Fruit fly (Drosophila melanogaster) whole organism, embryonic: Measurements from ENCODE around the gene sp3.
A peak's percentile ranks its signal among the peaks of the same experiment; 100 is the strongest.

Experiments
- ATbp ChIP-seq: fragments of 200-800 bp; sonication (Bioruptor generic); optimal IDR thresholded peaks from 2 replicates; lab custom pipeline; 2017; ENCODE audit warnings: missing biosample characterization, mild to moderate bottlenecking, missing genetic modification characterization, missing genetic modification reagents
- B-H2 ChIP-seq: fragments of 200-800 bp; sonication (Bioruptor generic); optimal IDR thresholded peaks from 2 replicates; lab custom pipeline; 2018; ENCODE audit warnings: missing biosample characterization, mild to moderate bottlenecking, missing genetic modification characterization
- Bteb2 ChIP-seq: fragments of 200-800 bp; sonication (Bioruptor generic); optimal IDR thresholded peaks from 2 replicates; lab custom pipeline; 2016; ENCODE audit warnings: missing biosample characterization, missing genetic modification characterization
- CG10366 ChIP-seq: fragments of 200-800 bp; sonication (Bioruptor generic); IDR thresholded peaks from 2 replicates; pipeline ENCODE4 v1.3.6; 2022; ENCODE audit warnings: missing biosample characterization, missing genetic modification characterization
- CG11695 ChIP-seq: fragments of 200-800 bp; sonication (Bioruptor generic); IDR thresholded peaks from 3 replicates; pipeline ENCODE4 v1.3.6; 2022; ENCODE audit warnings: missing biosample characterization, missing genetic modification characterization
- CG18011 ChIP-seq: fragments of 200-800 bp; sonication (Bioruptor generic); optimal IDR thresholded peaks from 2 replicates; lab custom pipeline; 2017; ENCODE audit warnings: missing biosample characterization, missing genetic modification characterization, mild to moderate bottlenecking, moderate library complexity, missing genotype
- CG3065 ChIP-seq: fragments of 200-800 bp; sonication (Bioruptor generic); optimal IDR thresholded peaks from 2 replicates; lab custom pipeline; 2016; ENCODE audit warnings: missing biosample characterization, missing genetic modification characterization
- CG3163 ChIP-seq: fragments of 200-800 bp; sonication (Bioruptor generic); optimal IDR thresholded peaks from 3 replicates; lab custom pipeline; 2016; ENCODE audit warnings: missing biosample characterization, missing genetic modification characterization
- CG34376 ChIP-seq: fragments of 200-800 bp; sonication (Bioruptor generic); optimal IDR thresholded peaks from 2 replicates; lab custom pipeline; 2018; ENCODE audit warnings: missing biosample characterization, mild to moderate bottlenecking, missing genetic modification characterization
- CG43689 ChIP-seq: fragments of 200-800 bp; sonication (Bioruptor generic); IDR thresholded peaks from 2 replicates; pipeline ENCODE4 v1.3.6; 2022; ENCODE audit warnings: missing biosample characterization, missing genetic modification characterization
- CG4707 ChIP-seq: fragments of 200-800 bp; sonication (Bioruptor generic); optimal IDR thresholded peaks from 2 replicates; lab custom pipeline; 2018; ENCODE audit warnings: missing biosample characterization, mild to moderate bottlenecking, missing genetic modification characterization, moderate library complexity
- CG6175 ChIP-seq: fragments of 200-800 bp; sonication (Bioruptor generic); IDR thresholded peaks from 3 replicates; pipeline ENCODE4 v1.3.6; 2022; ENCODE audit warnings: missing biosample characterization, missing genetic modification characterization
- CG9932 ChIP-seq: fragments of 200-800 bp; sonication (Bioruptor generic); IDR thresholded peaks from 2 replicates; pipeline ENCODE4 v1.3.6; 2022; ENCODE audit warnings: missing biosample characterization, missing genetic modification characterization
- CTCF ChIP-seq: fragments of 200-800 bp; sonication (Bioruptor generic); optimal IDR thresholded peaks from 2 replicates; lab custom pipeline; 2017; ENCODE audit warnings: missing biosample characterization, mild to moderate bottlenecking, missing genetic modification characterization, moderate library complexity
- CrebB ChIP-seq: fragments of 200-800 bp; sonication (Bioruptor generic); optimal IDR thresholded peaks from 3 replicates; lab custom pipeline; 2018; ENCODE audit warnings: missing biosample characterization, mild to moderate bottlenecking, missing genetic modification characterization
- Dad ChIP-seq: fragments of 200-800 bp; sonication (Bioruptor generic); optimal IDR thresholded peaks from 3 replicates; lab custom pipeline; 2016; ENCODE audit warnings: missing biosample characterization, missing genetic modification characterization
- Deaf1 ChIP-seq: fragments of 200-800 bp; optimal IDR thresholded peaks from 3 replicates; lab custom pipeline; 2019; ENCODE audit warnings: missing biosample characterization, mild to moderate bottlenecking, missing genetic modification characterization, moderate library complexity
- Dek ChIP-seq: fragments of 200-800 bp; sonication (Bioruptor generic); optimal IDR thresholded peaks from 3 replicates; lab custom pipeline; 2019; ENCODE audit warnings: missing biosample characterization, mild to moderate bottlenecking, missing genetic modification characterization, moderate library complexity
- Doc2 ChIP-seq: fragments of 200-800 bp; sonication (Bioruptor generic); IDR thresholded peaks from 2 replicates; pipeline ENCODE4 v1.3.6; 2022; ENCODE audit warnings: missing biosample characterization, missing genetic modification characterization
- Hmx ChIP-seq: fragments of 200-800 bp; sonication (Bioruptor generic); optimal IDR thresholded peaks from 2 replicates; lab custom pipeline; 2016; ENCODE audit warnings: missing biosample characterization, missing genetic modification characterization
- Jarid2 ChIP-seq: fragments of 200-800 bp; sonication (Bioruptor generic); optimal IDR thresholded peaks from 3 replicates; lab custom pipeline; 2017; ENCODE audit warnings: mild to moderate bottlenecking, missing biosample characterization, missing genetic modification reagents, missing genetic modification characterization
- Lhr ChIP-seq: fragments of 200-800 bp; sonication (Bioruptor generic); optimal IDR thresholded peaks from 3 replicates; lab custom pipeline; 2017; ENCODE audit warnings: mild to moderate bottlenecking, missing biosample characterization, missing genetic modification reagents, missing genetic modification characterization
- Lim3 ChIP-seq: fragments of 200-800 bp; sonication (Bioruptor generic); IDR thresholded peaks from 2 replicates; pipeline ENCODE4 v1.3.6; 2022; ENCODE audit warnings: missing biosample characterization, missing genetic modification characterization
- MBD-R2 ChIP-seq: fragments of 200-800 bp; sonication (Bioruptor generic); IDR thresholded peaks from 2 replicates; pipeline ENCODE4 v1.3.6; 2022; ENCODE audit warnings: missing biosample characterization, missing genetic modification characterization
- Nf-YB ChIP-seq: fragments of 200-800 bp; sonication (Bioruptor generic); optimal IDR thresholded peaks from 3 replicates; lab custom pipeline; 2019; ENCODE audit warnings: missing biosample characterization, mild to moderate bottlenecking, missing genetic modification characterization, moderate library complexity
- Sry-β ChIP-seq: fragments of 200-800 bp; sonication (Bioruptor generic); optimal IDR thresholded peaks from 2 replicates; lab custom pipeline; 2018; ENCODE audit warnings: missing biosample characterization, mild to moderate bottlenecking, missing genetic modification characterization, moderate library complexity
- Vsx1 ChIP-seq: fragments of 200-800 bp; sonication (Bioruptor generic); optimal IDR thresholded peaks from 2 replicates; lab custom pipeline; 2017; ENCODE audit warnings: missing biosample characterization, mild to moderate bottlenecking, missing genetic modification characterization, missing genetic modification reagents
- aop ChIP-seq: fragments of 200-800 bp; sonication (Bioruptor generic); IDR thresholded peaks from 2 replicates; pipeline ENCODE4 v1.3.6; 2022; ENCODE audit warnings: missing biosample characterization, missing genetic modification characterization
- ase ChIP-seq: fragments of 200-800 bp; sonication (Bioruptor generic); IDR thresholded peaks from 3 replicates; pipeline ENCODE4 v1.3.6; 2022; ENCODE audit warnings: missing biosample characterization, missing genetic modification characterization
- bcd ChIP-seq: fragments of 200-800 bp; sonication (Bioruptor generic); optimal IDR thresholded peaks from 2 replicates; lab custom pipeline; 2017; ENCODE audit warnings: missing biosample characterization, mild to moderate bottlenecking, missing genetic modification characterization
- bowl ChIP-seq: fragments of 200-800 bp; sonication (Bioruptor generic); IDR thresholded peaks from 2 replicates; pipeline ENCODE4 v1.3.6; 2022; ENCODE audit warnings: missing biosample characterization, missing genetic modification characterization
- cad ChIP-seq: fragments of >200 bp; optimal IDR thresholded peaks from 2 replicates; lab custom pipeline; 2017; ENCODE audit warnings: missing biosample characterization, missing genetic modification characterization
- croc ChIP-seq: fragments of 200-800 bp; sonication (Bioruptor generic); conservative IDR thresholded peaks from 3 replicates; pipeline ENCODE4 v1.3.6; 2022; ENCODE audit warnings: missing biosample characterization, missing genetic modification characterization
- crp ChIP-seq, 2 experiments: fragments of 200-800 bp; sonication (Bioruptor generic); optimal IDR thresholded peaks; 2 replicates in 1 of 2; 3 replicates in 1 of 2; lab custom pipeline; 2017; ENCODE audit warnings: missing biosample characterization in 2 of 2, missing genetic modification characterization in 2 of 2, mild to moderate bottlenecking in 1 of 2, moderate library complexity in 1 of 2
- ems ChIP-seq: fragments of 200-800 bp; sonication (Bioruptor generic); optimal IDR thresholded peaks from 3 replicates; lab custom pipeline; 2016; ENCODE audit warnings: missing biosample characterization, missing genetic modification characterization
- gfzf ChIP-seq: fragments of 200-800 bp; sonication (Bioruptor generic); optimal IDR thresholded peaks from 2 replicates; lab custom pipeline; 2016; ENCODE audit warnings: missing biosample characterization, mild to moderate bottlenecking, missing genetic modification characterization, moderate library complexity
- gro ChIP-seq: fragments of 200-800 bp; sonication (Bioruptor generic); optimal IDR thresholded peaks from 2 replicates; lab custom pipeline; 2016; ENCODE audit warnings: missing biosample characterization, missing genetic modification characterization
- mld ChIP-seq: fragments of 200-800 bp; sonication (Bioruptor generic); IDR thresholded peaks from 3 replicates; pipeline ENCODE4 v1.3.6; 2022; ENCODE audit warnings: missing biosample characterization, missing genetic modification characterization; ENCODE audit not compliant: partially characterized antibody
- peb ChIP-seq: fragments of 200-800 bp; sonication (Bioruptor generic); IDR thresholded peaks from 2 replicates; pipeline ENCODE4 v1.3.6; 2022; ENCODE audit warnings: missing biosample characterization, missing genetic modification characterization
- pho ChIP-seq: fragments of 200-800 bp; sonication (Bioruptor generic); optimal IDR thresholded peaks from 2 replicates; lab custom pipeline; 2016; ENCODE audit warnings: missing biosample characterization, missing genetic modification characterization
- phol ChIP-seq: fragments of 200-800 bp; sonication (Bioruptor generic); optimal IDR thresholded peaks from 3 replicates; lab custom pipeline; 2018; ENCODE audit warnings: missing biosample characterization, mild to moderate bottlenecking, missing genetic modification characterization, moderate library complexity
- rib ChIP-seq: fragments of 200-800 bp; sonication (Bioruptor generic); IDR thresholded peaks from 2 replicates; pipeline ENCODE4 v1.3.6; 2022; ENCODE audit warnings: missing biosample characterization, missing genetic modification characterization
- sens ChIP-seq: fragments of 200-800 bp; sonication (Bioruptor generic); peaks from one replicate; lab custom pipeline; 2016; ENCODE audit warnings: missing biosample characterization, missing genetic modification characterization
- sima ChIP-seq: fragments of 200-800 bp; sonication (Bioruptor generic); optimal IDR thresholded peaks from 2 replicates; lab custom pipeline; 2016; ENCODE audit warnings: missing biosample characterization, missing genetic modification characterization
- slou ChIP-seq: fragments of 200-800 bp; sonication (Bioruptor generic); optimal IDR thresholded peaks from 3 replicates; lab custom pipeline; 2016; ENCODE audit warnings: missing biosample characterization, missing genetic modification characterization
- tup ChIP-seq: fragments of 200-800 bp; sonication (Bioruptor generic); optimal IDR thresholded peaks from 2 replicates; lab custom pipeline; 2016; ENCODE audit warnings: missing biosample characterization, mild to moderate bottlenecking, missing genetic modification characterization, moderate library complexity
- twi ChIP-seq: fragments of 200-800 bp; optimal IDR thresholded peaks from 2 replicates; lab custom pipeline; 2019; ENCODE audit warnings: missing biosample characterization, mild to moderate bottlenecking, missing genetic modification characterization, moderate library complexity
- vnd ChIP-seq: fragments of 200-800 bp; sonication (Bioruptor generic); IDR thresholded peaks from 3 replicates; pipeline ENCODE4 v1.3.6; 2022; ENCODE audit warnings: missing biosample characterization, missing genetic modification characterization; ENCODE audit not compliant: partially characterized antibody
- wor ChIP-seq: fragments of 200-800 bp; sonication (Bioruptor generic); IDR thresholded peaks from 2 replicates; pipeline ENCODE4 v1.3.6; 2022; ENCODE audit warnings: missing biosample characterization, missing genetic modification characterization
- z ChIP-seq: fragments of 200-800 bp; sonication (Bioruptor generic); IDR thresholded peaks from 3 replicates; pipeline ENCODE4 v1.3.6; 2022; ENCODE audit warnings: missing biosample characterization, missing genetic modification characterization

The sp3 gene

dm6 chr3R:21499131-21500036 lies 21.3 kb upstream of the sp3 start, which contains the start of gene C15 (continued):
- peak; percentile 11; the same call in 1 of the 3 replicates for TF ChIP-seq z (GFP tag; lab: Robert Waterston, UW)
- no peak for TF ChIP-seq wor (GFP tag; lab: Robert Waterston, UW)
- TF ChIP-seq Dad = no peak
- TF ChIP-seq Nf-YB (GFP tag; lab: Kevin White, UChicago) = peak; percentile 100
- no peak for TF ChIP-seq gfzf
- TF ChIP-seq mld (GFP tag; lab: Robert Waterston, UW) = no peak; the same call in 2 of the 3 replicates
- no peak for TF ChIP-seq CG4707
- TF ChIP-seq Lhr = no peak
- no peak for TF ChIP-seq gro (GFP tag; lab: Kevin White, UChicago)
- TF ChIP-seq ase = no peak
- no peak for TF ChIP-seq CG43689 (GFP tag; lab: Robert Waterston, UW)
- TF ChIP-seq bowl = no peak
- TF ChIP-seq CG9932 = no peak
- peak; percentile 68 for TF ChIP-seq Deaf1 (tag; lab: Kevin White, UChicago)
- TF ChIP-seq twi = peak; percentile 37
- TF ChIP-seq CG10366 (GFP tag; lab: Robert Waterston, UW) = no peak
- no peak for TF ChIP-seq vnd (GFP tag; lab: Robert Waterston, UW)
- TF ChIP-seq pho = peak; percentile 11
- peak; percentile 13 for TF ChIP-seq CG34376 (GFP tag; lab: Kevin White, UChicago)
- TF ChIP-seq slou (GFP tag; lab: Kevin White, UChicago) = no peak
- peak; percentile 6 for TF ChIP-seq phol (tag; lab: Kevin White, UChicago)
- no peak for TF ChIP-seq Sry-β
- no peak for TF ChIP-seq B-H2
- TF ChIP-seq bcd = peak; percentile 7
- TF ChIP-seq crp (GFP tag; optimal IDR thresholded peaks at IDR 0.05; lab: Kevin White, UChicago) = no peak
- TF ChIP-seq Lim3 (GFP tag; lab: Robert Waterston, UW) = no peak
- peak; percentile 35 for TF ChIP-seq ems
- peak; percentile 9 for TF ChIP-seq cad
- TF ChIP-seq CG11695 = no peak
- no peak for TF ChIP-seq croc (GFP tag; lab: Robert Waterston, UW)
- TF ChIP-seq CTCF (GFP tag; lab: Kevin White, UChicago) = no peak
- no peak for TF ChIP-seq CG3163 (GFP tag; lab: Kevin White, UChicago)
- TF ChIP-seq Vsx1 = peak; percentile 26
- 0 out of 3 replicates have a peak, but pooled peaks have one; percentile 15 for TF ChIP-seq CG6175 (GFP tag; lab: Robert Waterston, UW)
- TF ChIP-seq rib (GFP tag; lab: Robert Waterston, UW) = peak; percentile 13; the same call in 1 of the 2 replicates
- peak; percentile 51 for TF ChIP-seq tup (GFP tag; lab: Kevin White, UChicago)
- no peak for TF ChIP-seq Doc2 (GFP tag; lab: Robert Waterston, UW)
- peak; percentile 13 for TF ChIP-seq ATbp (GFP tag; lab: Kevin White, UChicago)
- peak; percentile 15; the same call in 1 of the 2 replicates for TF ChIP-seq MBD-R2 (GFP tag; lab: Robert Waterston, UW)
- 0 out of 2 replicates have a peak, but pooled peaks have one; percentile 36 for TF ChIP-seq aop (GFP tag; lab: Robert Waterston, UW)
- TF ChIP-seq peb (GFP tag; lab: Robert Waterston, UW) = no peak
- no peak for TF ChIP-seq CG18011 (GFP tag; lab: Kevin White, UChicago)
- no peak for TF ChIP-seq Dek (tag; lab: Kevin White, UChicago)
- TF ChIP-seq Hmx = no peak
- TF ChIP-seq Bteb2 (GFP tag; lab: Kevin White, UChicago) = no peak
- TF ChIP-seq sens (GFP tag; lab: Kevin White, UChicago) = no peak
- TF ChIP-seq sima (GFP tag; lab: Kevin White, UChicago) = no peak
- TF ChIP-seq CrebB (tag; lab: Kevin White, UChicago) = no peak
- TF ChIP-seq CG3065 = peak; percentile 10
- peak; percentile 25 for TF ChIP-seq Jarid2 (GFP tag; lab: Kevin White, UChicago)
